Worm (Caenorhabditis elegans): Measurements from ENCODE around the gene F22F7.3.

DNA sequence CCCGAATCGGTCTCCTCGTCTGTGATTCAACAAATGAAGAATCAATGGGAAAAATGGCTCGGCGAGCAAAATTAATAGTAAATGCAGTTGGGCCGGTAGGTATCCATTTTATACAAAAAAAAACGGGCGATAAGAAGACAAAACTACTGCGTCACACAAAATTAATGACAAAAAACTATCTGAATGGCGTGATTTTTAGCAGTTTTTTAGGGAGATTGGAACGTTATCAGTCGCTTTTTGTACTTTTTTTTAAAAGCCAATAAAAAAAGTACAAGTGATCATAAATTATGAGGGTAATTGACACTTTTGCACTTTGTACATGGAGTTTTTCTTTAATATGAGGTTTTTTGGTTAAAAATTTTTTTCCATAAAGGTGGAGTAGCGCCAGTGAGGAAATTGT is 12.7 kb downstream of the F22F7.3 start:
- TF ChIP-seq pha-4 (tag; optimal IDR thresholded peaks at IDR 0.05) (no peak), ceh-82 (tag; optimal IDR thresholded peaks at IDR 0.05) (no peak), ceh-9 (tag; optimal IDR thresholded peaks at IDR 0.05) (no peak), zag-1 (tag; optimal IDR thresholded peaks at IDR 0.05) (no peak), nhr-11 (tag; optimal IDR thresholded peaks at IDR 0.05) (no peak), elt-1 (tag; optimal IDR thresholded peaks at IDR 0.05) (no peak)
